Worm (Caenorhabditis elegans) whole organism, mixed stage, embryonic: Measurements from ENCODE around the gene F54C9.14.

Source experiments
- mep-1 ChIP-seq: fragments of 150-350 bp; optimal IDR thresholded peaks from 2 replicates; lab custom pipeline; 2017; ENCODE audit warnings: missing biosample characterization, missing genetic modification reagents, missing genetic modification characterization, inconsistent platforms
- nhr-76 ChIP-seq: sonication (generic microtip); optimal IDR thresholded peaks from 2 replicates; lab custom pipeline; 2017; ENCODE audit warnings: missing biosample characterization, missing genetic modification characterization

ce11 chrII:8516783-8517182 lies 45.3 kb upstream of the F54C9.14 start, which contains the start of gene rnh-2:
- TF ChIP-seq mep-1 (tag; lab: Kevin White, UChicago) (peak; percentile 47), nhr-76 (tag; lab: Kevin White, UChicago) (no peak)
